Fruit fly (Drosophila melanogaster) whole organism, wandering third instar larva: Measurements from ENCODE around the gene CG42393.

ENCODE experiments used
- Abd-B ChIP-seq: fragments of >200 bp; optimal IDR thresholded peaks from 2 replicates; lab custom pipeline; 2017; ENCODE audit warnings: missing biosample characterization, missing genetic modification characterization
- CG32264 ChIP-seq: fragments of 200-800 bp; sonication (Bioruptor generic); optimal IDR thresholded peaks from 2 replicates; lab custom pipeline; 2016; ENCODE audit warnings: missing biosample characterization, missing genetic modification characterization
- CG9705 ChIP-seq: fragments of 200-800 bp; sonication (Bioruptor generic); optimal IDR thresholded peaks from 2 replicates; lab custom pipeline; 2018; ENCODE audit warnings: missing biosample characterization, mild to moderate bottlenecking, missing genetic modification characterization
- CrebA ChIP-seq: fragments of 200-800 bp; sonication (Bioruptor generic); optimal IDR thresholded peaks from 2 replicates; lab custom pipeline; 2016; ENCODE audit warnings: missing biosample characterization, mild to moderate bottlenecking, missing genetic modification characterization, borderline replicate concordance
- Dfd ChIP-seq: fragments of >200 bp; optimal IDR thresholded peaks from 2 replicates; lab custom pipeline; 2017; ENCODE audit warnings: missing biosample characterization, missing genetic modification characterization
- Dif ChIP-seq: fragments of 200-275, 200-300 bp; sonication (Bioruptor generic); optimal IDR thresholded peaks from 2 replicates; lab custom pipeline; 2018; ENCODE audit warnings: missing biosample characterization, missing genetic modification characterization; ENCODE audit not compliant: partially characterized antibody
- GATAd ChIP-seq: sonication (Bioruptor generic); optimal IDR thresholded peaks from 2 replicates; lab custom pipeline; 2016; ENCODE audit warnings: missing biosample characterization, missing genetic modification characterization
- HLH106 ChIP-seq: fragments of 200-800 bp; optimal IDR thresholded peaks from 3 replicates; lab custom pipeline; 2019; ENCODE audit warnings: missing biosample characterization, mild to moderate bottlenecking, missing genetic modification characterization, moderate library complexity
- Hnf4 ChIP-seq: fragments of 200-800 bp; sonication (Bioruptor generic); optimal IDR thresholded peaks from 2 replicates; lab custom pipeline; 2016; ENCODE audit warnings: missing biosample characterization, mild to moderate bottlenecking, missing genetic modification characterization
- Hr78 ChIP-seq: fragments of >200 bp; optimal IDR thresholded peaks from 2 replicates; lab custom pipeline; 2017; ENCODE audit warnings: missing biosample characterization, missing genetic modification characterization
- Hr83 ChIP-seq: fragments of 200-300 bp; sonication (Bioruptor generic); optimal IDR thresholded peaks from 2 replicates; lab custom pipeline; 2016; ENCODE audit warnings: missing biosample characterization, mild to moderate bottlenecking, missing genetic modification characterization, moderate library complexity; ENCODE audit not compliant: poor library complexity, severe bottlenecking
- Jra ChIP-seq: sonication (Bioruptor generic); optimal IDR thresholded peaks from 2 replicates; lab custom pipeline; 2016; ENCODE audit warnings: missing biosample characterization, missing genetic modification characterization
- Mio ChIP-seq: sonication (Bioruptor generic); optimal IDR thresholded peaks from 2 replicates; lab custom pipeline; 2016; ENCODE audit warnings: missing biosample characterization, missing genetic modification characterization
- Myc ChIP-seq: fragments of >200 bp; optimal IDR thresholded peaks from 2 replicates; lab custom pipeline; 2017
- N ChIP-seq: fragments of >200 bp; optimal IDR thresholded peaks from 2 replicates; lab custom pipeline; 2018; ENCODE audit warnings: missing biosample characterization, missing external identifiers, missing genetic modification characterization
- OdsH ChIP-seq: fragments of 200-800 bp; sonication (Bioruptor generic); optimal IDR thresholded peaks from 2 replicates; lab custom pipeline; 2016; ENCODE audit warnings: missing biosample characterization, mild to moderate bottlenecking, missing genetic modification characterization
- Rel ChIP-seq, 2 experiments: fragments of 200-800 bp; sonication (Bioruptor generic) in 1 of 2; optimal IDR thresholded peaks; 2 replicates in 1 of 2; 3 replicates in 1 of 2; lab custom pipeline; 2016 to 2019; ENCODE audit warnings: mild to moderate bottlenecking in 2 of 2, missing biosample characterization in 2 of 2, missing genetic modification characterization in 2 of 2, moderate library complexity in 1 of 2
- Sp1 ChIP-seq: fragments of 200-800 bp; sonication (Bioruptor generic); optimal IDR thresholded peaks from 3 replicates; lab custom pipeline; 2019; ENCODE audit warnings: missing biosample characterization, mild to moderate bottlenecking, missing genetic modification characterization, moderate library complexity
- Vsx2 ChIP-seq: fragments of 200-300, 225-300 bp; sonication (Bioruptor generic); optimal IDR thresholded peaks from 2 replicates; lab custom pipeline; 2018; ENCODE audit warnings: missing biosample characterization, missing genetic modification characterization; ENCODE audit not compliant: partially characterized antibody
- br ChIP-seq: fragments of 200-800 bp; sonication (Bioruptor generic); optimal IDR thresholded peaks from 2 replicates; lab custom pipeline; 2016; ENCODE audit warnings: missing biosample characterization, missing genetic modification characterization
- brk ChIP-seq: fragments of 200-800 bp; sonication (Bioruptor generic); optimal IDR thresholded peaks from 2 replicates; lab custom pipeline; 2016; ENCODE audit warnings: missing biosample characterization, mild to moderate bottlenecking, missing genetic modification characterization
- dl ChIP-seq, 2 experiments: fragments of 175-275, 200-275 bp in 1 of 2; fragments of 200-275 bp in 1 of 2; sonication (Bioruptor generic); optimal IDR thresholded peaks; lab custom pipeline; 2018; ENCODE audit warnings: mild to moderate bottlenecking in 2 of 2, missing biosample characterization in 2 of 2, missing genetic modification characterization in 2 of 2, moderate library complexity in 2 of 2; ENCODE audit not compliant: partially characterized antibody in 2 of 2, insufficient read depth in 1 of 2
- dmrt93B ChIP-seq: fragments of 200-800 bp; sonication (Bioruptor generic); optimal IDR thresholded peaks from 2 replicates; lab custom pipeline; 2018; ENCODE audit warnings: missing biosample characterization, mild to moderate bottlenecking, missing genetic modification characterization
- dsf ChIP-seq: sonication (Bioruptor generic); optimal IDR thresholded peaks from 2 replicates; lab custom pipeline; 2016; ENCODE audit warnings: missing biosample characterization, missing genetic modification characterization, borderline replicate concordance
- ey ChIP-seq: fragments of 200-800 bp; sonication (Bioruptor generic); optimal IDR thresholded peaks from 2 replicates; lab custom pipeline; 2016; ENCODE audit warnings: missing biosample characterization, missing genetic modification characterization
- foxo ChIP-seq, 2 experiments: fragments of 200-800 bp; sonication (Bioruptor generic); optimal IDR thresholded peaks; 2 replicates in 1 of 2; 3 replicates in 1 of 2; lab custom pipeline; 2016 to 2017; ENCODE audit warnings: missing biosample characterization in 2 of 2, missing genetic modification characterization in 2 of 2
- fru ChIP-seq: fragments of 200-800 bp; sonication (Bioruptor generic); optimal IDR thresholded peaks from 3 replicates; lab custom pipeline; 2016; ENCODE audit warnings: missing biosample characterization, mild to moderate bottlenecking, missing genetic modification characterization
- h ChIP-seq: fragments of 200-800 bp; sonication (Bioruptor generic); optimal IDR thresholded peaks from 3 replicates; lab custom pipeline; 2016; ENCODE audit warnings: missing biosample characterization, mild to moderate bottlenecking, missing genetic modification characterization
- jim ChIP-seq: fragments of 175-275, 200-325 bp; sonication (Bioruptor generic); optimal IDR thresholded peaks from 2 replicates; lab custom pipeline; 2016; ENCODE audit warnings: missing biosample characterization, mild to moderate bottlenecking, missing genetic modification characterization
- lola ChIP-seq: fragments of >200 bp; optimal IDR thresholded peaks from 2 replicates; lab custom pipeline; 2017; ENCODE audit warnings: missing biosample characterization, missing genetic modification characterization
- pan ChIP-seq: fragments of >200 bp; optimal IDR thresholded peaks from 2 replicates; lab custom pipeline; 2017
- psq ChIP-seq: fragments of 200-800 bp; sonication (Bioruptor generic); optimal IDR thresholded peaks from 3 replicates; lab custom pipeline; 2017; ENCODE audit warnings: missing biosample characterization, mild to moderate bottlenecking, missing genetic modification characterization, moderate library complexity
- rgr ChIP-seq: fragments of 200-800 bp; sonication (Bioruptor generic); optimal IDR thresholded peaks from 3 replicates; lab custom pipeline; 2016; ENCODE audit warnings: missing biosample characterization, mild to moderate bottlenecking, missing genetic modification characterization
- sage ChIP-seq: fragments of 200-800 bp; sonication (Bioruptor generic); optimal IDR thresholded peaks from 2 replicates; lab custom pipeline; 2016; ENCODE audit warnings: missing biosample characterization, mild to moderate bottlenecking, missing genetic modification characterization
- sv ChIP-seq: fragments of 200-800 bp; sonication (Bioruptor generic); optimal IDR thresholded peaks from 3 replicates; lab custom pipeline; 2016; ENCODE audit warnings: missing biosample characterization, missing genetic modification characterization
- tai ChIP-seq: sonication (Bioruptor generic); optimal IDR thresholded peaks from 2 replicates; lab custom pipeline; 2016; ENCODE audit warnings: missing biosample characterization, missing genetic modification characterization
- usp ChIP-seq: fragments of >200 bp; optimal IDR thresholded peaks from 2 replicates; lab custom pipeline; 2017; ENCODE audit warnings: missing biosample characterization, missing genetic modification characterization
- woc ChIP-seq: sonication (Bioruptor generic); optimal IDR thresholded peaks from 2 replicates; lab custom pipeline; 2016; ENCODE audit warnings: missing biosample characterization, mild to moderate bottlenecking, missing genetic modification characterization

The CG42393 gene

dm6 chr3L:18019645-18020509, 22.7 kb upstream of the CG42393 start:
- TF ChIP-seq Jra (no peak), dsf (GFP tag; lab: Kevin White, UChicago) (no peak), br (GFP tag; lab: Kevin White, UChicago) (peak; percentile 83), Rel (GFP tag; optimal IDR thresholded peaks at IDR 0.05; lab: Kevin White, UChicago) (no peak), Rel (tag; optimal IDR thresholded peaks at IDR 0.05; lab: Kevin White, UChicago) (peak; percentile 56), Hnf4 (peak; percentile 41), Dif (GFP tag; lab: Kevin White, UChicago) (no peak), Hr83 (peak; percentile 77), usp (GFP tag; lab: Kevin White, UChicago) (no peak), tai (GFP tag; lab: Kevin White, UChicago) (peak; percentile 45), dmrt93B (GFP tag; lab: Kevin White, UChicago) (peak; percentile 38), foxo (GFP tag; optimal IDR thresholded peaks at IDR 0.05; lab: Kevin White, UChicago) (peak; percentile 46 to 52), sv (GFP tag; lab: Kevin White, UChicago) (peak; percentile 52), dl (GFP tag; optimal IDR thresholded peaks at IDR 0.05; lab: Kevin White, UChicago; ENCODE audit: insufficient read depth in 1 of 2, partially characterized antibody in 2 of 2) (no peak), N (GFP tag; lab: Kevin White, UChicago) (no peak), GATAd (GFP tag; lab: Kevin White, UChicago) (no peak), CG32264 (GFP tag; lab: Kevin White, UChicago) (peak; percentile 58), Myc (lab: Kevin White, UChicago) (no peak), fru (GFP tag; lab: Kevin White, UChicago) (peak; percentile 65), Hr78 (no peak), h (GFP tag; lab: Kevin White, UChicago) (peak; percentile 70), Mio (GFP tag; lab: Kevin White, UChicago) (no peak), Dfd (GFP tag; lab: Kevin White, UChicago) (no peak), psq (GFP tag; lab: Kevin White, UChicago) (no peak), ey (peak; percentile 29), brk (GFP tag; lab: Kevin White, UChicago) (peak; percentile 35), woc (peak; percentile 13), OdsH (GFP tag; lab: Kevin White, UChicago) (peak; percentile 71), lola (GFP tag; lab: Kevin White, UChicago) (no peak), Sp1 (GFP tag; lab: Kevin White, UChicago) (peak; percentile 43), CrebA (GFP tag; lab: Kevin White, UChicago) (no peak), Vsx2 (no peak), jim (GFP tag; lab: Kevin White, UChicago) (no peak), pan (lab: Kevin White, UChicago) (no peak), sage (GFP tag; lab: Kevin White, UChicago) (no peak), CG9705 (GFP tag; lab: Kevin White, UChicago) (peak; percentile 67), rgr (peak; percentile 75), HLH106 (tag; lab: Kevin White, UChicago) (peak; percentile 57), Abd-B (no peak)

- no peak for TF ChIP-seq h (GFP tag; lab: Kevin White, UChicago)
- TF ChIP-seq woc, result no peak
- TF ChIP-seq fru (GFP tag; lab: Kevin White, UChicago), result no peak
- TF ChIP-seq br (GFP tag; lab: Kevin White, UChicago), result peak; percentile 6
- no peak for TF ChIP-seq ey
- TF ChIP-seq foxo (GFP tag; optimal IDR thresholded peaks at IDR 0.05; lab: Kevin White, UChicago), result no peak
- peak; percentile 51 for TF ChIP-seq Sp1 (GFP tag; lab: Kevin White, UChicago)
- TF ChIP-seq psq (GFP tag; lab: Kevin White, UChicago), result no peak
- TF ChIP-seq rgr, result peak; percentile 36
- no peak for TF ChIP-seq sv (GFP tag; lab: Kevin White, UChicago)
- no peak for TF ChIP-seq Rel (GFP tag; optimal IDR thresholded peaks at IDR 0.05; lab: Kevin White, UChicago)
- peak; percentile 31 for TF ChIP-seq Rel (tag; optimal IDR thresholded peaks at IDR 0.05; lab: Kevin White, UChicago)
- no peak for TF ChIP-seq dl (GFP tag; optimal IDR thresholded peaks at IDR 0.05; lab: Kevin White, UChicago; ENCODE audit: insufficient read depth in 1 of 2, partially characterized antibody in 2 of 2)
- TF ChIP-seq, all 38 proteins: peak for 4
Observed at dm6 chr3L:18020944-18021343, 21.6 kb upstream of the CG42393 start.
